Worm (Caenorhabditis elegans): Measurements from ENCODE around the gene fbxa-22.
A peak's percentile ranks its signal among the peaks of the same experiment; 100 is the strongest.

The fbxa-22 gene

DNA sequence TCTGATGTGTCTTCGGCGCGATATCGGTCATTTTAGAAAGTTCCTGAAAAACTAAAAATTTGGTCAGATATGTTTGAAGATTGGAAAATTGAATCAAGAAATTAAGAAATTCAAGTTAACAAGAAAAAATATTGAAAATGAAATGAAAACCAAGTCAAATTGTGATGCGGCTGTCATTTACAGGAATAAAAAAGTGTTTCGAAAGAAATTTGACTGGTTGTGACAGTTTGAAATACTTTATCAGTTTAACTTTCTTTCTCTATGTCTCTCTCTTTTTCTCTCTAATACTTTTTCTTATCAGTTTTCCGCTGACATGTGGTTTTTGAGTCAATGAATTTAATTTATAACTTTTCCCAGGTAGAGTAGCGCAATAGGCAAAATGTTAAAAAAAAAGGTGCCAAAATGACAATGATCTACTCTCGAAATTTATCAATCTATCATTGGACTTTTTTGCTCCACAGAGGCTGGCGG is 2.6 kb upstream of the fbxa-22 start, which contains the start of gene fbxa-55:
fbxa-55 (minus strand) TSS at position 51 of the 471 bp plus-strand sequence.
- no peak for TF ChIP-seq K09A11.1 (tag; optimal IDR thresholded peaks at IDR 0.05; ENCODE audit: insufficient read depth)
- no peak for TF ChIP-seq F13H6.1 (tag; optimal IDR thresholded peaks at IDR 0.05)
- no peak for TF ChIP-seq sox-2 (GFP tag; IDR thresholded peaks at IDR 0.05)
- TF ChIP-seq syd-9 (tag; optimal IDR thresholded peaks at IDR 0.05), result no peak
- no peak for TF ChIP-seq nfya-1 (tag; optimal IDR thresholded peaks at IDR 0.05)
- TF ChIP-seq C08G9.2 (tag; optimal IDR thresholded peaks at IDR 0.05), result no peak
- TF ChIP-seq tbx-7 (tag; optimal IDR thresholded peaks at IDR 0.05), result no peak
- TF ChIP-seq nhr-11 (tag; optimal IDR thresholded peaks at IDR 0.05), result no peak
- TF ChIP-seq ref-2 (tag; optimal IDR thresholded peaks at IDR 0.05), result no peak
- no peak for TF ChIP-seq pha-2 (tag; optimal IDR thresholded peaks at IDR 0.05)
- TF ChIP-seq madf-2 (tag; optimal IDR thresholded peaks at IDR 0.05), result no peak
- no peak for TF ChIP-seq fkh-6 (tag; optimal IDR thresholded peaks at IDR 0.05)
- TF ChIP-seq fkh-10 (GFP tag; optimal IDR thresholded peaks at IDR 0.05), result no peak
- TF ChIP-seq Y22D7AL.16 (tag; optimal IDR thresholded peaks at IDR 0.05), result no peak
- TF ChIP-seq gmeb-2 (tag; optimal IDR thresholded peaks at IDR 0.05), result no peak
- no peak for TF ChIP-seq unc-42 (tag; optimal IDR thresholded peaks at IDR 0.05)
- TF ChIP-seq mec-3 (tag; optimal IDR thresholded peaks at IDR 0.05; ENCODE audit: borderline replicate concordance), result no peak
- no peak for TF ChIP-seq ceh-48 (tag; optimal IDR thresholded peaks at IDR 0.05)
- TF ChIP-seq nhr-232 (tag; optimal IDR thresholded peaks at IDR 0.05), result no peak
- no peak for TF ChIP-seq odd-2 (tag; optimal IDR thresholded peaks at IDR 0.05)

DNA sequence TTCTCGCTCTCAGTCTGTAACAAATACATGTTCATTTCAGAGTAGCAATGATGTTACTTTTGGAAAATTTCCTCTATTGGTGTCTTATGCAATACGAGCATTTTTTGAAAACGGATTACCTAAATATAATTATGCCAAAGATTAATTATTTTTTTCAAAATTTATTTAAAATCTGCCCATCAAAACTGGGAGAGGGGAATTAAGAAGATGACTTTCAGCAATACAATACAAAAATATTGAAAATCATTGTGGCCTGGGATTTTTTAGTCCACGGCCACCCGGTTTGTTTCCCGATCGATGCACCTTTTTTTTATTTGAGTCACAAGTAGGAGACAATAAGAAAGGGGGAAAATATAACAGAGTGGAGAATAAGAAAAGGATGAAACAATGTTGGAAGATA is 708 bp upstream of the fbxa-22 start, which contains the start of gene fbxa-56:
fbxa-56 (minus strand) TSS at position 101 of the 400 bp plus-strand sequence.
- TF ChIP-seq ceh-31 (tag; optimal IDR thresholded peaks at IDR 0.05) (no peak), unc-55 (GFP tag; optimal IDR thresholded peaks at IDR 0.05) (no peak), che-1 (tag; optimal IDR thresholded peaks at IDR 0.05) (no peak), elt-2 (tag; optimal IDR thresholded peaks at IDR 0.05) (no peak), hlh-6 (tag; optimal IDR thresholded peaks at IDR 0.05) (no peak), F13H6.1 (tag; optimal IDR thresholded peaks at IDR 0.05) (no peak), ceh-45 (GFP tag; IDR thresholded peaks at IDR 0.05) (no peak), syd-9 (tag; optimal IDR thresholded peaks at IDR 0.05) (no peak), pha-2 (tag; optimal IDR thresholded peaks at IDR 0.05) (no peak), ceh-48 (tag; optimal IDR thresholded peaks at IDR 0.05) (no peak), eyg-1 (tag; optimal IDR thresholded peaks at IDR 0.05) (no peak), dve-1 (tag; optimal IDR thresholded peaks at IDR 0.05) (no peak), ceh-34 (tag; optimal IDR thresholded peaks at IDR 0.05) (no peak), sdc-2 (tag; optimal IDR thresholded peaks at IDR 0.05) (no peak), unc-86 (tag; optimal IDR thresholded peaks at IDR 0.05) (no peak), Y22D7AL.16 (tag; optimal IDR thresholded peaks at IDR 0.05) (no peak), hlh-8 (tag; optimal IDR thresholded peaks at IDR 0.05) (no peak), pax-1 (tag; optimal IDR thresholded peaks at IDR 0.05) (no peak), pqm-1 (tag; optimal IDR thresholded peaks at IDR 0.05) (no peak)

DNA sequence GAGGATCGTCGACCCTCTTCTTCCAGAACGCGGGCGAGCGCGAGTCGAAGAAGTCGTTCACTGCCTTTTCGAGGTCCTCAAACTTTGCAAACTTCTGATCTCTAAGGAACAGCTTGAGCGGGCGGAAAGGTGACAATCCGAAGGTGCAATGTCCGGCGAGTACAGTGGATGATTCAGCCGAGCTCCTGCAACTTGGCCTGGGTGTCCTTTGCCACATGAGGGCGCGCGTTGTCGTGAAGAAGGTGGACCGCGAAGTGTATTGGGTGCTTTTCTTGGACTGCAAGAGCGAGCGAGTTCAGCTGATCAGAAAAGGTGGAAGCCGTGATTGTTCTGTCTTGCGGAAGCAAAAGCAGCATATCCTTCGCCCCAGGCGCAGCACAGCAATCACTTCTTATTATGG is 3.3 kb downstream of the fbxa-22 start:
- no peak for TF ChIP-seq ceh-18 (tag; optimal IDR thresholded peaks at IDR 0.05)

DNA sequence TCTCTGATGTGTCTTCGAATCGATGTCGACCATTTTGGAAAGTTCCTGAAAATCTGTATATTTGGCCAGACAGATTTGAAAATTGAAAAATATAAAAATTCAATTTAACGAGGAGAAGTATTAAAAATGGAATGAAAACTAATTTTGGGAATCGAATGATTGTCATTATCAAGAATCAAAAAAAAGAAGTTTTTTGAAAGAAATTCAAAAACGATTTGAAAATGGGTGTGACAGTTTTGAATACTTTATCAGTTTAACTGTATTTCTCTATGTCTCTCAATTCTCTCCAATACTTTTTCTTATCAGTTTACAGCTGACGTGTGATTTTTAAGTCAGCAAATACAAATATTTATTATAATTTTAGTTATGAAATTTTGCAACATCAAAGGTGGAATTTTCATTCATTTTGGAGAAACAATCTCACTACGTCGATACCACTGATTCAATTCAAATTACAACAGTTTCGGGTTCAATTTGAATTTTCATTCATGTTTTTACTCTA is 4.8 kb downstream of the fbxa-22 start, which contains the start of gene fbxa-59:
fbxa-59 (minus strand) TSS at position 51 of the 502 bp plus-strand sequence.
- no peak for TF ChIP-seq tbx-2 (tag; optimal IDR thresholded peaks at IDR 0.05)
- TF ChIP-seq pax-1 (tag; optimal IDR thresholded peaks at IDR 0.05), result no peak
- peak; percentile 16 for TF ChIP-seq elt-2 (tag; optimal IDR thresholded peaks at IDR 0.05)
- TF ChIP-seq ceh-45 (GFP tag; IDR thresholded peaks at IDR 0.05), result no peak

Data from whole organism, late embryonic.